Worm (Caenorhabditis elegans) whole organism, mixed stage, embryonic: Measurements from ENCODE around the gene C54F6.19.

Experiments used
- blmp-1 ChIP-seq: fragments of 150-350 bp; optimal IDR thresholded peaks from 2 replicates; lab custom pipeline; 2014; ENCODE audit warnings: missing biosample characterization, missing genetic modification characterization
- elt-1 ChIP-seq: sonication (generic microtip); optimal IDR thresholded peaks from 2 replicates; lab custom pipeline; 2017; ENCODE audit warnings: missing genetic modification characterization, mild to moderate bottlenecking, missing compliant biosample characterization, antibody characterized with exemption, moderate library complexity, borderline replicate concordance; ENCODE audit not compliant: insufficient read depth
- mab-5 ChIP-seq: fragments of 150-350 bp; optimal IDR thresholded peaks from 2 replicates; lab custom pipeline; 2014; ENCODE audit warnings: missing biosample characterization, missing genetic modification characterization
- mep-1 ChIP-seq: fragments of 150-350 bp; optimal IDR thresholded peaks from 2 replicates; lab custom pipeline; 2017; ENCODE audit warnings: missing biosample characterization, missing genetic modification reagents, missing genetic modification characterization, inconsistent platforms
- nhr-237 ChIP-seq: fragments of 150-350 bp; optimal IDR thresholded peaks from 2 replicates; lab custom pipeline; 2014; ENCODE audit warnings: missing biosample characterization, missing genetic modification characterization
- nhr-28 ChIP-seq: fragments of 150-350 bp; optimal IDR thresholded peaks from 2 replicates; lab custom pipeline; 2014; ENCODE audit warnings: missing biosample characterization, missing genetic modification characterization
- unc-39 ChIP-seq: fragments of 150-350 bp; optimal IDR thresholded peaks from 2 replicates; lab custom pipeline; 2014; ENCODE audit warnings: missing biosample characterization, missing genetic modification characterization

ce11 chrV:7543728-7544127 lies 1.6 kb upstream of the C54F6.19 start:
- no peak for TF ChIP-seq nhr-237
- TF ChIP-seq mab-5: no peak
- no peak for TF ChIP-seq unc-39
- TF ChIP-seq blmp-1 (tag; lab: Kevin White, UChicago): no peak
- no peak for TF ChIP-seq elt-1
- no peak for TF ChIP-seq mep-1 (tag; lab: Kevin White, UChicago)
- TF ChIP-seq nhr-28: no peak
